Worm (Caenorhabditis elegans) whole organism, mixed stage, embryonic: Measurements from ENCODE around the gene C44B11.1.
A peak's percentile ranks its signal among the peaks of the same experiment; 100 is the strongest.

Source experiments
- M03D4.4 ChIP-seq: sonication (generic microtip); optimal IDR thresholded peaks from 2 replicates; lab custom pipeline; 2017; ENCODE audit warnings: mild to moderate bottlenecking, missing genetic modification characterization, missing compliant biosample characterization
- bed-3 ChIP-seq: fragments of 200-800 bp; sonication (Bioruptor generic); optimal IDR thresholded peaks from 3 replicates; lab custom pipeline; 2018; ENCODE audit warnings: mild to moderate bottlenecking, missing genetic modification characterization, moderate library complexity, missing compliant biosample characterization
- blmp-1 ChIP-seq: fragments of 150-350 bp; optimal IDR thresholded peaks from 2 replicates; lab custom pipeline; 2014; ENCODE audit warnings: missing biosample characterization, missing genetic modification characterization
- ceh-39 ChIP-seq: fragments of 150-350 bp; optimal IDR thresholded peaks from 2 replicates; lab custom pipeline; 2014; ENCODE audit warnings: missing biosample characterization, missing genetic modification characterization
- ceh-43 ChIP-seq: fragments of 200-800 bp; sonication (Bioruptor generic); optimal IDR thresholded peaks from 2 replicates; lab custom pipeline; 2018; ENCODE audit warnings: mild to moderate bottlenecking, missing genetic modification characterization, moderate library complexity, missing compliant biosample characterization
- ceh-83 ChIP-seq: fragments of 200-800 bp; sonication (Bioruptor generic); optimal IDR thresholded peaks from 2 replicates; lab custom pipeline; 2018; ENCODE audit warnings: mild to moderate bottlenecking, missing genetic modification characterization, missing compliant biosample characterization
- ces-1 ChIP-seq: fragments of 150-350 bp; optimal IDR thresholded peaks from 2 replicates; lab custom pipeline; 2014; ENCODE audit warnings: missing biosample characterization, missing genetic modification reagents, missing genetic modification characterization
- drap-1 ChIP-seq: fragments of 200-800 bp; sonication (Bioruptor generic); optimal IDR thresholded peaks from 3 replicates; lab custom pipeline; 2018; ENCODE audit warnings: mild to moderate bottlenecking, missing genetic modification characterization, missing compliant biosample characterization
- elt-1 ChIP-seq: sonication (generic microtip); optimal IDR thresholded peaks from 2 replicates; lab custom pipeline; 2017; ENCODE audit warnings: missing genetic modification characterization, mild to moderate bottlenecking, missing compliant biosample characterization, antibody characterized with exemption, moderate library complexity, borderline replicate concordance; ENCODE audit not compliant: insufficient read depth
- elt-3 ChIP-seq: fragments of 150-350 bp; optimal IDR thresholded peaks from 2 replicates; lab custom pipeline; 2014; ENCODE audit warnings: missing biosample characterization, missing genetic modification characterization
- flh-1 ChIP-seq: fragments of 200-800 bp; sonication (Bioruptor generic); optimal IDR thresholded peaks from 2 replicates; lab custom pipeline; 2018; ENCODE audit warnings: mild to moderate bottlenecking, missing genetic modification characterization, moderate library complexity, missing compliant biosample characterization
- ham-2 ChIP-seq: fragments of 200-800 bp; sonication (Bioruptor generic); optimal IDR thresholded peaks from 2 replicates; lab custom pipeline; 2018; ENCODE audit warnings: mild to moderate bottlenecking, missing genetic modification characterization, missing compliant biosample characterization
- hlh-1 ChIP-seq: fragments of 150-350 bp; optimal IDR thresholded peaks from 2 replicates; lab custom pipeline; 2014; ENCODE audit warnings: missing biosample characterization, missing genetic modification reagents, missing genetic modification characterization
- lin-13 ChIP-seq: fragments of 150-350 bp; optimal IDR thresholded peaks from 2 replicates; lab custom pipeline; 2014; ENCODE audit warnings: missing biosample characterization, missing genetic modification characterization
- lin-32 ChIP-seq: fragments of 200-800 bp; sonication (Bioruptor generic); optimal IDR thresholded peaks from 2 replicates; lab custom pipeline; 2018; ENCODE audit warnings: mild to moderate bottlenecking, missing genetic modification characterization, missing compliant biosample characterization
- lsy-2 ChIP-seq: fragments of 150-350 bp; optimal IDR thresholded peaks from 2 replicates; lab custom pipeline; 2014; ENCODE audit warnings: missing biosample characterization, missing genetic modification characterization
- mab-5 ChIP-seq: fragments of 150-350 bp; optimal IDR thresholded peaks from 2 replicates; lab custom pipeline; 2014; ENCODE audit warnings: missing biosample characterization, missing genetic modification characterization
- mep-1 ChIP-seq: fragments of 150-350 bp; optimal IDR thresholded peaks from 2 replicates; lab custom pipeline; 2017; ENCODE audit warnings: missing biosample characterization, missing genetic modification reagents, missing genetic modification characterization, inconsistent platforms
- nhr-12 ChIP-seq: fragments of 150-350 bp; optimal IDR thresholded peaks from 2 replicates; lab custom pipeline; 2014; ENCODE audit warnings: missing biosample characterization, missing genetic modification characterization
- nhr-2 ChIP-seq: fragments of 150-350 bp; optimal IDR thresholded peaks from 2 replicates; lab custom pipeline; 2014; ENCODE audit warnings: missing biosample characterization, missing genetic modification characterization
- nhr-237 ChIP-seq: fragments of 150-350 bp; optimal IDR thresholded peaks from 2 replicates; lab custom pipeline; 2014; ENCODE audit warnings: missing biosample characterization, missing genetic modification characterization
- nhr-28 ChIP-seq: fragments of 150-350 bp; optimal IDR thresholded peaks from 2 replicates; lab custom pipeline; 2014; ENCODE audit warnings: missing biosample characterization, missing genetic modification characterization
- nhr-76 ChIP-seq: sonication (generic microtip); optimal IDR thresholded peaks from 2 replicates; lab custom pipeline; 2017; ENCODE audit warnings: missing biosample characterization, missing genetic modification characterization
- pha-4 ChIP-seq: fragments of 150-350 bp; optimal IDR thresholded peaks from 2 replicates; lab custom pipeline; 2018; ENCODE audit warnings: missing biosample characterization, missing genetic modification reagents, missing genetic modification characterization
- sem-2 ChIP-seq: fragments of 200-800 bp; sonication (Bioruptor generic); optimal IDR thresholded peaks from 2 replicates; lab custom pipeline; 2018; ENCODE audit warnings: mild to moderate bottlenecking, missing genetic modification characterization, missing compliant biosample characterization
- snpc-4 ChIP-seq: fragments of 150-350 bp; optimal IDR thresholded peaks from 2 replicates; lab custom pipeline; 2014; ENCODE audit warnings: missing biosample characterization, missing genetic modification characterization
- sptf-1 ChIP-seq: sonication (generic microtip); optimal IDR thresholded peaks from 2 replicates; lab custom pipeline; 2017; ENCODE audit warnings: mild to moderate bottlenecking, missing genetic modification characterization, moderate library complexity, missing compliant biosample characterization
- tbx-8 ChIP-seq: fragments of 200-800 bp; sonication (Bioruptor generic); optimal IDR thresholded peaks from 2 replicates; lab custom pipeline; 2018; ENCODE audit warnings: mild to moderate bottlenecking, missing genetic modification characterization, moderate library complexity, missing compliant biosample characterization
- unc-120 ChIP-seq: sonication (generic microtip); optimal IDR thresholded peaks from 2 replicates; lab custom pipeline; 2017; ENCODE audit warnings: missing genetic modification characterization, missing compliant biosample characterization; ENCODE audit not compliant: poor library complexity, severe bottlenecking
- unc-62 ChIP-seq: fragments of 150-350 bp; optimal IDR thresholded peaks from 2 replicates; lab custom pipeline; 2014; ENCODE audit warnings: missing biosample characterization, missing genetic modification reagents, missing genetic modification characterization
- zip-8 ChIP-seq: fragments of 150-350 bp; optimal IDR thresholded peaks from 2 replicates; lab custom pipeline; 2014; ENCODE audit warnings: missing biosample characterization, missing genetic modification characterization
- ztf-11 ChIP-seq: fragments of 150-350 bp; optimal IDR thresholded peaks from 2 replicates; lab custom pipeline; 2014; ENCODE audit warnings: missing biosample characterization, missing genetic modification characterization

C44B11.1 gene

DNA sequence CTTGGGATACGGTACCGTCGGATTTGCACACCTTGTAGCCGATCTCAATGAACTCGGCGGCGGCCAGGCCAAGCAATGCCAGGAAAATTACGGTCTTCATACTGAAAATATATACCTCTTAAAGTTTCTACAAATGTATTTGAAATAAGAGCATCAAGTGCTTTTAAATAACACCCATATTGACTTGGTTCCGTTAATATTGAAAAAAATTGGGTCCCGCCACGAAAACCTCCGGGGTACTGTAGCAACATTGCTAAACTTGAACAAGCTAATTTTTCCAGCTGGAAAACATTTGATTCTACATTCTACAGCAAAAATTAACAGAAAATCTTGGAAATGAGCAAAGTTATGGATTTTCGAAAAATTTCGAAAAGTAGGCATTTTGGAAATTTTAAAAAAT, 44.3 kb downstream of the C44B11.1 start, which contains the start of gene heh-1:
TSS of gene heh-1 (minus strand) at position 101 of the 400 bp plus-strand sequence.
- TF ChIP-seq nhr-76, result no peak
- no peak for TF ChIP-seq zip-8 (tag; lab: Kevin White, UChicago)
- no peak for TF ChIP-seq tbx-8
- TF ChIP-seq ceh-43 (GFP tag; lab: Kevin White, UChicago), result no peak
- TF ChIP-seq flh-1 (GFP tag; lab: Kevin White, UChicago), result no peak
- no peak for TF ChIP-seq unc-62 (GFP tag; lab: Kevin White, UChicago)
- no peak for TF ChIP-seq pha-4 (tag; lab: Kevin White, UChicago)
- no peak for TF ChIP-seq nhr-12
- TF ChIP-seq elt-3 (tag; lab: Kevin White, UChicago), result no peak
- no peak for TF ChIP-seq ces-1 (GFP tag; lab: Kevin White, UChicago)
- TF ChIP-seq ceh-83 (GFP tag; lab: Kevin White, UChicago), result no peak
- TF ChIP-seq mep-1, result no peak
- no peak for TF ChIP-seq nhr-237 (tag; lab: Kevin White, UChicago)
- TF ChIP-seq hlh-1 (tag; lab: Kevin White, UChicago), result no peak
- no peak for TF ChIP-seq ham-2 (GFP tag; lab: Kevin White, UChicago)
- no peak for TF ChIP-seq elt-1 (tag; lab: Kevin White, UChicago)
- TF ChIP-seq lin-32 (GFP tag; lab: Kevin White, UChicago), result no peak

DNA sequence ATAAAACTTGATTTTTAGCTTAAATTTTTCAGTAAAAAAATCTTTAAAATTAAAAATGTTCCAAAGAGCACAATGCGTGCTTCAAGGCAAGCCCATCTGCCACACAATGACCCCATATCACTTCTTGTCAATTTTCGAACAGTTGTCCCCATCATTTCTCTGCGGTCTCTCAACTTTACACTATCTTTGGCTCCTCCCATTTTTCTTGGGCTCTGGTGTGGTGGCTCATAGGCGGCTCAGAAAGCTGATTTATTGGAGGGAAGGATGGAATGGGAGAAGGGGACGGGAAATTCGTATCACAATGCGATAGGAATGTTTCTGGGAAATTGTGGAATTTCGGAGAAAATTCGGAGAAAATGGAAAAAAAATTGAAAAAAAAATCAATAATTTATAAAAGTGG, 45.5 kb downstream of the C44B11.1 start:
- TF ChIP-seq sem-2 (GFP tag; lab: Kevin White, UChicago) (no peak), ceh-39 (tag; lab: Kevin White, UChicago) (no peak), lsy-2 (tag; lab: Kevin White, UChicago) (no peak), snpc-4 (tag; lab: Kevin White, UChicago) (no peak), hlh-1 (tag; lab: Kevin White, UChicago) (peak; percentile 99), mab-5 (peak; percentile 66), ces-1 (GFP tag; lab: Kevin White, UChicago) (no peak), drap-1 (GFP tag; lab: Kevin White, UChicago) (no peak), sptf-1 (no peak), bed-3 (GFP tag; lab: Kevin White, UChicago) (no peak), lin-13 (tag; lab: Kevin White, UChicago) (no peak), ceh-43 (GFP tag; lab: Kevin White, UChicago) (no peak), ham-2 (GFP tag; lab: Kevin White, UChicago) (no peak), nhr-28 (tag; lab: Kevin White, UChicago) (no peak), nhr-76 (no peak), unc-120 (tag; lab: Kevin White, UChicago) (peak; percentile 87), elt-3 (tag; lab: Kevin White, UChicago) (no peak), nhr-12 (no peak), zip-8 (tag; lab: Kevin White, UChicago) (no peak), lin-32 (GFP tag; lab: Kevin White, UChicago) (no peak), blmp-1 (tag; lab: Kevin White, UChicago) (no peak), ceh-83 (GFP tag; lab: Kevin White, UChicago) (no peak), unc-62 (GFP tag; lab: Kevin White, UChicago) (peak; percentile 90), ztf-11 (tag; lab: Kevin White, UChicago) (no peak), tbx-8 (no peak)
- TF ChIP-seq, all 35 proteins: peak for 4

DNA sequence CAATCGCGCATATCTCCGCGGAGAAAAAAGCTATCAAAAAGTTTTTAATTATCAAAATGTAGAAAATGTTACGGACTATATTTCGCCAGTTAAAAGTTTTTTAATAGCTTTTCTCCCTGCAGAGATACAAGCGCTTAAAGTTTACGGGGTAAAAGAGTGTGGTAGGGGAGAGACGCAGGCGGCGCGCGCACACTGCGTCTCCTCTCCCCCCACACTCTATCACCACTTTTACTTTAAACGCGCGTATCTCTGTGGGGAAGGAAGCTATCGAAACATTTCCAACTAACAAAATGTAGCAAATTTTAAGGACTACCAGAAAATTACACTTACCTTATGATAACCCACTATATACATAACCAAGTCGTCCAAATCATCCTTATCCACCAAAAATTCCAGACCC, 48.5 kb downstream of the C44B11.1 start:
- TF ChIP-seq ceh-43 (GFP tag; lab: Kevin White, UChicago) (no peak), lin-32 (GFP tag; lab: Kevin White, UChicago) (no peak), unc-120 (tag; lab: Kevin White, UChicago) (no peak), flh-1 (GFP tag; lab: Kevin White, UChicago) (no peak), snpc-4 (tag; lab: Kevin White, UChicago) (no peak), lin-13 (tag; lab: Kevin White, UChicago) (no peak), M03D4.4 (tag; lab: Kevin White, UChicago) (no peak), tbx-8 (no peak), ces-1 (GFP tag; lab: Kevin White, UChicago) (no peak), nhr-2 (tag; lab: Kevin White, UChicago) (no peak), nhr-28 (tag; lab: Kevin White, UChicago) (no peak)
